Fruit fly (Drosophila melanogaster): Measurements from ENCODE around the gene CG9356.

Gene CG9356

DNA sequence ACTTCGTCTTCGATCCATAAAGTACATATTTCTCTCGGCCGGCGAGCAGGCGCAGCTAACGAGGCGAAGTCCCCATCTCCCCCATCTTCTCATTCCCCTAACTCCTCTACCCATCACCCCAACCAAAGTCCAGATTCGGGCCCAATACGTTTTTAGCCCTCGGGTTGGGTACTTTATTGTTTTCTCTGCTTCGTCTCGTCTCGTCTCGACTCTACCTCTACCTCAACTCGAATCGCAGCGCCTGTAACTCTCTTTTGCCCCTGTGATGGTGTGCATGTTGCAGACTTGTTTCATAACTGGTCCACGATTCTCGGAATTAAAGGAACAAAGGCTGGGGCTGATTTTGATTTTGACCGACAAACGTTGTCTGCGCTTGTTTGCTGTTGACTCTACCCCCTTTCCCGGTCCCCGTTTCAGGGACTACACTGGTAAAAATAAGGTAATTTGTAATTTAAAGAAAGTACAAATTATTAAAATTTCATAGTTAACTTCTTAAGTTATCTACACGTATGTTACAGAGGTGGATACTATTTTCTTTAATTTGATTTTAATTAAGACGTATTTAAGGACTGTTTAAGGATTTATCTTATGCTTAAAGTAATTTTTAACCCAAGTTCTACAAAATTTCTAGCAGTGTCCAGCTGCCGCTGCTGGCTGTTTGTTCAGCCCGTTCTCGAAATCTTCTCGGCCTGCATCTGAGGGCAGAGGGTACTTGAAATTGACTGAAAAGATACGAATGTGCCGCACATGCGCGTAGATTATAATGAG is 25.2 kb downstream of the CG9356 start (continued):
- no peak for TF ChIP-seq gfzf (GFP tag; optimal IDR thresholded peaks at IDR 0.05)
- TF ChIP-seq grau (tag; optimal IDR thresholded peaks at IDR 0.05), result peak; percentile 59
- peak; percentile 57 for TF ChIP-seq az2 (GFP tag; optimal IDR thresholded peaks at IDR 0.05)
- peak; percentile 21; the same call in 1 of the 2 replicates for TF ChIP-seq Ptx1 (GFP tag; IDR thresholded peaks at IDR 0.05)
- TF ChIP-seq CG14860 (GFP tag; IDR thresholded peaks at IDR 0.05; ENCODE audit: partially characterized antibody), result no peak
- peak; percentile 30 for TF ChIP-seq CG10431 (GFP tag; optimal IDR thresholded peaks at IDR 0.05)
- peak; percentile 85 for TF ChIP-seq CG17829 (tag; optimal IDR thresholded peaks at IDR 0.05)
- TF ChIP-seq Scr (GFP tag; IDR thresholded peaks at IDR 0.05; ENCODE audit: partially characterized antibody), result no peak
- no peak for TF ChIP-seq CG11085 (GFP tag; IDR thresholded peaks at IDR 0.05)
- TF ChIP-seq CG2116 (GFP tag; optimal IDR thresholded peaks at IDR 0.05), result peak; percentile 40
- peak; percentile 65 for TF ChIP-seq fd102C (GFP tag; optimal IDR thresholded peaks at IDR 0.05)
- peak; percentile 27; the same call in 1 of the 2 replicates for TF ChIP-seq CG32772 (GFP tag; IDR thresholded peaks at IDR 0.05)
- no peak for TF ChIP-seq Side (GFP tag; optimal IDR thresholded peaks at IDR 0.05)
- no peak for TF ChIP-seq Nf-YC (tag; optimal IDR thresholded peaks at IDR 0.05)
- no peak for TF ChIP-seq Hey (tag; optimal IDR thresholded peaks at IDR 0.05)
- TF ChIP-seq sima (GFP tag; optimal IDR thresholded peaks at IDR 0.05), result no peak
- no peak for TF ChIP-seq CG7271 (tag; optimal IDR thresholded peaks at IDR 0.05)
- 0 out of 2 replicates have a peak, but pooled peaks have one; percentile 15 for TF ChIP-seq CG8765 (GFP tag; IDR thresholded peaks at IDR 0.05)
- peak; percentile 71 for TF ChIP-seq CG31441 (GFP tag; IDR thresholded peaks at IDR 0.05)
- TF ChIP-seq CG13123 (GFP tag; optimal IDR thresholded peaks at IDR 0.05), result peak; percentile 37
- no peak for TF ChIP-seq Opbp (GFP tag; IDR thresholded peaks at IDR 0.05; ENCODE audit: partially characterized antibody)
- TF ChIP-seq CG12071 (GFP tag; optimal IDR thresholded peaks at IDR 0.05), result no peak
- peak; percentile 1 for TF ChIP-seq trh (GFP tag; optimal IDR thresholded peaks at IDR 0.05)
- TF ChIP-seq Camta (GFP tag; optimal IDR thresholded peaks at IDR 0.05), result peak; percentile 47
- TF ChIP-seq CG10209 (GFP tag; optimal IDR thresholded peaks at IDR 0.05), result peak; percentile 58
- TF ChIP-seq TFAM (GFP tag; optimal IDR thresholded peaks at IDR 0.05), result peak; percentile 29
- TF ChIP-seq CrebB (tag; optimal IDR thresholded peaks at IDR 0.05), result no peak
- TF ChIP-seq CTCF (GFP tag; optimal IDR thresholded peaks at IDR 0.05), result no peak
- TF ChIP-seq h (optimal IDR thresholded peaks at IDR 0.05), result no peak
- no peak for TF ChIP-seq gro (GFP tag; optimal IDR thresholded peaks at IDR 0.05)
- TF ChIP-seq CG16813 (GFP tag; IDR thresholded peaks at IDR 0.05; ENCODE audit: partially characterized antibody), result no peak
- peak; percentile 65 to 74 for TF ChIP-seq bsh (GFP tag; optimal IDR thresholded peaks at IDR 0.05)
- TF ChIP-seq z (GFP tag; IDR thresholded peaks at IDR 0.05), result no peak
- peak; percentile 14 for TF ChIP-seq CG15269 (tag; optimal IDR thresholded peaks at IDR 0.05)
- no peak for TF ChIP-seq fd64A (GFP tag; optimal IDR thresholded peaks at IDR 0.05)
- TF ChIP-seq CG6791 (GFP tag; IDR thresholded peaks at IDR 0.05; ENCODE audit: partially characterized antibody), result no peak
- TF ChIP-seq Hr39 (optimal IDR thresholded peaks at IDR 0.05), result no peak
- TF ChIP-seq kah (GFP tag; optimal IDR thresholded peaks at IDR 0.05), result no peak
- TF ChIP-seq usp (GFP tag; optimal IDR thresholded peaks at IDR 0.05), result no peak
- TF ChIP-seq CkIIα-i1 (GFP tag; IDR thresholded peaks at IDR 0.05), result no peak
- no peak for TF ChIP-seq NC2α (GFP tag; optimal IDR thresholded peaks at IDR 0.05)
- peak; percentile 25 for TF ChIP-seq CG18764 (GFP tag; optimal IDR thresholded peaks at IDR 0.05)
- TF ChIP-seq CG33213 (GFP tag; optimal IDR thresholded peaks at IDR 0.05), result peak; percentile 15
- no peak for TF ChIP-seq prd (optimal IDR thresholded peaks at IDR 0.05)
- TF ChIP-seq prd (GFP tag; IDR thresholded peaks at IDR 0.05), result peak; percentile 79; the same call in 2 of the 3 replicates
- TF ChIP-seq Max (GFP tag; optimal IDR thresholded peaks at IDR 0.05), result peak; percentile 24
- no peak for TF ChIP-seq CG11696 (GFP tag; IDR thresholded peaks at IDR 0.05)
- TF ChIP-seq unc-4 (GFP tag; IDR thresholded peaks at IDR 0.05; ENCODE audit: partially characterized antibody), result no peak
- TF ChIP-seq Meics (GFP tag; optimal IDR thresholded peaks at IDR 0.05), result no peak
- peak; percentile 48 for TF ChIP-seq dmrt99B (tag; optimal IDR thresholded peaks at IDR 0.05)
- peak; percentile 87 for TF ChIP-seq Kr (GFP tag; optimal IDR thresholded peaks at IDR 0.05)

Measured in whole organism, embryonic.